Fruit fly (Drosophila melanogaster): Measurements from ENCODE around the gene Klp3A.

Gene Klp3A

DNA sequence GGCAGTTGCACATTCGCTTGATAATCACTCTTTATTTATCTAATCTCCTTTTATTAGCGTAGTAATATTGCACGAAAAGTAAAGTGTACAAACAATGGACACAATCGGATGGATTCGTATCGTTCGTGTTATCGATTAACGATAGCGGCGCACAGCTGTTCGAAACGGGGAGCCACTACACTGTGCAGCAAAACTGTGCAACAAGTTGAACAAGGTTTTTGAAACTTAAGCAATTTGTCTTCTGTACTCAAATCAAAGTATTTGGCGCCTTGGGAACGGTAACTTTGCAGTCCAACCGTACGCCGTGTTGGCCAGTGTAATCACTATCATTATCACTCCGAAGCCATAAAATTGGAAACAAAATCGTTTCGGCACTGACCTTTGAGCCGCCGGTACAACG, 15.8 kb upstream of the Klp3A start, which contains the start of the genes Tsp3A and Seipin (continued):
- TF ChIP-seq ind (GFP tag; optimal IDR thresholded peaks at IDR 0.05) (peak; percentile 86), CG12219 (GFP tag; optimal IDR thresholded peaks at IDR 0.05) (peak; percentile 83), Dll (GFP tag; IDR thresholded peaks at IDR 0.05; ENCODE audit: partially characterized antibody) (peak; percentile 60; the same call in 2 of the 4 replicates), CG32772 (GFP tag; IDR thresholded peaks at IDR 0.05) (peak; percentile 85), onecut (GFP tag; IDR thresholded peaks at IDR 0.05) (peak; percentile 81), Ada2b (GFP tag; IDR thresholded peaks at IDR 0.05) (peak; percentile 78), CG9876 (GFP tag; optimal IDR thresholded peaks at IDR 0.05) (peak; percentile 68), ab (GFP tag; optimal IDR thresholded peaks at IDR 0.05) (no peak), ase (GFP tag; IDR thresholded peaks at IDR 0.05) (peak; percentile 88), D (optimal IDR thresholded peaks at IDR 0.05) (no peak), D (GFP tag; optimal IDR thresholded peaks at IDR 0.05) (peak; percentile 66), Xbp1 (GFP tag; optimal IDR thresholded peaks at IDR 0.05) (peak; percentile 79), tx (GFP tag; optimal IDR thresholded peaks at IDR 0.05) (peak; percentile 66), jing (GFP tag; optimal IDR thresholded peaks at IDR 0.05) (no peak), Gug (GFP tag; IDR thresholded peaks at IDR 0.05) (peak; percentile 90), CG11398 (GFP tag; optimal IDR thresholded peaks at IDR 0.05) (peak; percentile 69), E2f1 (GFP tag; IDR thresholded peaks at IDR 0.05) (peak; percentile 88), CG4707 (GFP tag; optimal IDR thresholded peaks at IDR 0.05) (peak; percentile 39), CG18619 (GFP tag; optimal IDR thresholded peaks at IDR 0.05) (peak; percentile 75), CG6683 (GFP tag; optimal IDR thresholded peaks at IDR 0.05) (peak; percentile 71), Dip3 (GFP tag; optimal IDR thresholded peaks at IDR 0.05) (peak; percentile 87), pnt (GFP tag; optimal IDR thresholded peaks at IDR 0.05) (peak; percentile 57), CG30403 (GFP tag; optimal IDR thresholded peaks at IDR 0.05) (peak; percentile 79), CG31441 (GFP tag; IDR thresholded peaks at IDR 0.05) (no peak; the same call in 1 of the 2 replicates), danr (GFP tag; IDR thresholded peaks at IDR 0.05) (peak; percentile 61), MBD-R2 (GFP tag; IDR thresholded peaks at IDR 0.05) (peak; percentile 94), hbn (GFP tag; IDR thresholded peaks at IDR 0.05; ENCODE audit: partially characterized antibody) (no peak), jigr1 (GFP tag; IDR thresholded peaks at IDR 0.05) (0 out of 3 replicates have a peak, but pooled peaks have one; percentile 32), CG1602 (GFP tag; optimal IDR thresholded peaks at IDR 0.05) (peak; percentile 65), CG11247 (GFP tag; IDR thresholded peaks at IDR 0.05) (peak; percentile 80), Usf (GFP tag; optimal IDR thresholded peaks at IDR 0.05) (peak; percentile 65), CG5180 (GFP tag; optimal IDR thresholded peaks at IDR 0.05) (no peak), luna (GFP tag; optimal IDR thresholded peaks at IDR 0.05) (peak; percentile 60), CG3838 (GFP tag; optimal IDR thresholded peaks at IDR 0.05) (no peak), chn (GFP tag; optimal IDR thresholded peaks at IDR 0.05) (peak; percentile 62), CG1832 (GFP tag; optimal IDR thresholded peaks at IDR 0.05) (no peak), Taf1 (GFP tag; IDR thresholded peaks at IDR 0.05) (peak; percentile 83), grn (GFP tag; optimal IDR thresholded peaks at IDR 0.05) (peak; percentile 86), toy (GFP tag; IDR thresholded peaks at IDR 0.05) (peak; percentile 64; the same call in 1 of the 2 replicates), CG15696 (tag; optimal IDR thresholded peaks at IDR 0.05) (peak; percentile 36), Dad (GFP tag; optimal IDR thresholded peaks at IDR 0.05) (peak; percentile 65), Atf6 (GFP tag; IDR thresholded peaks at IDR 0.05) (peak; percentile 89), CG4854 (GFP tag; optimal IDR thresholded peaks at IDR 0.05) (peak; percentile 73), BtbVII (GFP tag; optimal IDR thresholded peaks at IDR 0.05) (peak; percentile 89), CG11723 (GFP tag; optimal IDR thresholded peaks at IDR 0.05) (no peak), sd (tag; optimal IDR thresholded peaks at IDR 0.05) (no peak), tgo (GFP tag; IDR thresholded peaks at IDR 0.05) (peak; percentile 85), CG16813 (GFP tag; IDR thresholded peaks at IDR 0.05; ENCODE audit: partially characterized antibody) (peak; percentile 40; the same call in 1 of the 3 replicates), peb (GFP tag; IDR thresholded peaks at IDR 0.05) (peak; percentile 59; the same call in 1 of the 2 replicates), tna (GFP tag; IDR thresholded peaks at IDR 0.05; ENCODE audit: partially characterized antibody) (peak; percentile 27; the same call in 1 of the 2 replicates), Stat92E (GFP tag; optimal IDR thresholded peaks at IDR 0.05) (peak in 1 of 3 experiments; percentile 37)

Measured in whole organism, embryonic.